Worm (Caenorhabditis elegans): ENCODE results near the gene F52C9.3.

DNA sequence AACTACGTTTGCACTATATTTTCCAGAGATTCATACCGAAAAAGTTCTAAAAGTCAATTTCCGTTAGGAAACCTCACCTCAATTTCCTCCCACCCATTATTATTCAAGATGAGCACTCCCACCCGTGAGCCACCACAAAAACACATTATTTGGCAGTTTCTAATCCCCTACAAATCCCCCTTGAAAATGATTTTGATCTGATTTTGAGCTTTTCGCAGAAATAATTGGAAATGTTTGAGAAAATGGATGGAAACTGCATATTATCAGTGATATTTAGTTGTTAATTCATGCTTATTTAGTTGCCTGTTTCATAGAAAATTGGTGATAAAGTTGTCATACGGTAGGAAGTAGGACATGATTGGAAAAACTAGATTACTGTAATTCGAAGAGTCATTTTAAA, 18.8 kb downstream of the F52C9.3 start:
- no peak for TF ChIP-seq nhr-28 (tag; optimal IDR thresholded peaks at IDR 0.05)
- no peak for TF ChIP-seq nhr-237 (tag; optimal IDR thresholded peaks at IDR 0.05)
- TF ChIP-seq lsy-2 (tag; optimal IDR thresholded peaks at IDR 0.05) = no peak
- no peak for TF ChIP-seq unc-39 (tag; optimal IDR thresholded peaks at IDR 0.05)
- no peak for TF ChIP-seq sptf-1 (tag; optimal IDR thresholded peaks at IDR 0.05)
- no peak for TF ChIP-seq pha-4 (tag; optimal IDR thresholded peaks at IDR 0.05)
- TF ChIP-seq hlh-1 (tag; optimal IDR thresholded peaks at IDR 0.05) = no peak

Data from whole organism, mixed stage, embryonic.